Worm (Caenorhabditis elegans) whole organism, L2 larva: ENCODE results near the gene R02D5.24.

ENCODE experiments used
- alr-1 ChIP-seq: fragments of 150-350 bp; optimal IDR thresholded peaks from 2 replicates; lab custom pipeline; 2014; ENCODE audit warnings: missing biosample characterization, missing genetic modification characterization
- blmp-1 ChIP-seq: sonication (generic microtip); optimal IDR thresholded peaks from 2 replicates; lab custom pipeline; 2017; ENCODE audit warnings: missing genetic modification characterization, mild to moderate bottlenecking, missing compliant biosample characterization, antibody characterized with exemption, moderate library complexity; ENCODE audit not compliant: insufficient read depth
- dmd-4 ChIP-seq: sonication (generic microtip); optimal IDR thresholded peaks from 2 replicates; lab custom pipeline; 2017; ENCODE audit warnings: missing biosample characterization, missing genetic modification characterization
- egl-27 ChIP-seq: sonication (generic microtip); optimal IDR thresholded peaks from 3 replicates; lab custom pipeline; 2017; ENCODE audit warnings: missing biosample characterization, missing genetic modification reagents, missing genetic modification characterization
- lin-13 ChIP-seq: fragments of 150-350 bp; optimal IDR thresholded peaks from 2 replicates; lab custom pipeline; 2014; ENCODE audit warnings: missing biosample characterization, missing genetic modification reagents, missing genetic modification characterization
- lsy-2 ChIP-seq, 2 experiments: fragments of 150-350 bp in 1 of 2; sonication (generic microtip) in 1 of 2; optimal IDR thresholded peaks; 2 replicates each; lab custom pipeline; 2014 to 2017; ENCODE audit warnings: missing biosample characterization in 2 of 2, missing genetic modification characterization in 2 of 2
- mdl-1 ChIP-seq, 2 experiments: fragments of 150-350 bp in 1 of 2; sonication (generic microtip) in 1 of 2; optimal IDR thresholded peaks; 2 replicates each; lab custom pipeline; 2017; ENCODE audit warnings: missing biosample characterization in 2 of 2, missing genetic modification characterization in 2 of 2
- nhr-11 ChIP-seq: fragments of 150-350 bp; optimal IDR thresholded peaks from 2 replicates; lab custom pipeline; 2014; ENCODE audit warnings: missing biosample characterization, missing genetic modification characterization
- nhr-6 ChIP-seq: fragments of 150-350 bp; optimal IDR thresholded peaks from 2 replicates; lab custom pipeline; 2014; ENCODE audit warnings: missing biosample characterization, missing genetic modification characterization
- sma-9 ChIP-seq, 2 experiments: fragments of 150-350 bp in 1 of 2; sonication (generic microtip) in 1 of 2; optimal IDR thresholded peaks; 2 replicates each; lab custom pipeline; 2014 to 2016; ENCODE audit warnings: missing genetic modification characterization in 2 of 2, mild to moderate bottlenecking in 1 of 2, missing biosample characterization in 1 of 2, missing compliant biosample characterization in 1 of 2, missing genetic modification reagents in 1 of 2, moderate library complexity in 1 of 2
- snpc-4 ChIP-seq: fragments of 150-350 bp; optimal IDR thresholded peaks from 2 replicates; lab custom pipeline; 2014; ENCODE audit warnings: missing biosample characterization, missing genetic modification characterization
- unc-62 ChIP-seq: fragments of 150-350 bp; optimal IDR thresholded peaks from 2 replicates; lab custom pipeline; 2014; ENCODE audit warnings: missing biosample characterization, missing genetic modification reagents, missing genetic modification characterization

- TF ChIP-seq blmp-1 (tag; lab: Kevin White, UChicago) (no peak), dmd-4 (tag; lab: Kevin White, UChicago) (no peak), nhr-11 (tag; lab: Kevin White, UChicago) (no peak), snpc-4 (tag; lab: Kevin White, UChicago) (no peak), lsy-2 (tag; optimal IDR thresholded peaks at IDR 0.05; lab: Kevin White, UChicago) (no peak), egl-27 (no peak), sma-9 (GFP tag; optimal IDR thresholded peaks at IDR 0.05; lab: Kevin White, UChicago) (no peak), sma-9 (tag; optimal IDR thresholded peaks at IDR 0.05; lab: Kevin White, UChicago) (no peak), mdl-1 (tag; optimal IDR thresholded peaks at IDR 0.05; lab: Kevin White, UChicago) (no peak), alr-1 (tag; lab: Kevin White, UChicago) (no peak), nhr-6 (tag; lab: Kevin White, UChicago) (no peak), lin-13 (GFP tag; lab: Kevin White, UChicago) (no peak), unc-62 (GFP tag; lab: Kevin White, UChicago) (no peak)
Measured at ce11 chrV:14504120-14504519, 3.0 kb downstream of the R02D5.24 start.
